Fruit fly (Drosophila melanogaster): ENCODE measurements around the gene Prp16.

The Prp16 gene

dm6 chrX:14237873-14238394, 36.8 kb downstream of the Prp16 start, which contains the start of the genes Fbxl4 and Dus2:
Gene Fbxl4, minus strand, starts transcription at chrX:14237923.
Gene Dus2, plus strand, starts transcription at chrX:14237988.
- TF ChIP-seq CG7045 (GFP tag; optimal IDR thresholded peaks at IDR 0.05) (peak; percentile 81), Clk (GFP tag; optimal IDR thresholded peaks at IDR 0.05) (peak; percentile 63), Hr96 (GFP tag; optimal IDR thresholded peaks at IDR 0.05) (peak; percentile 93), bab1 (GFP tag; optimal IDR thresholded peaks at IDR 0.05) (peak; percentile 92), cnc (optimal IDR thresholded peaks at IDR 0.05) (no peak), CG14711 (tag; optimal IDR thresholded peaks at IDR 0.05) (peak; percentile 84), kay (GFP tag; ENCODE audit: borderline replicate concordance) (no peak), ovo (GFP tag; optimal IDR thresholded peaks at IDR 0.05) (peak; percentile 79), CG1620 (GFP tag; optimal IDR thresholded peaks at IDR 0.05) (peak; percentile 94), pad (GFP tag; optimal IDR thresholded peaks at IDR 0.05) (peak; percentile 83), CG11617 (GFP tag; optimal IDR thresholded peaks at IDR 0.05) (peak; percentile 93), CG12768 (GFP tag; optimal IDR thresholded peaks at IDR 0.05) (peak; percentile 79), Crg-1 (GFP tag; optimal IDR thresholded peaks at IDR 0.05) (peak; percentile 81), Mnt (GFP tag; optimal IDR thresholded peaks at IDR 0.05) (peak; percentile 88), toe (GFP tag; optimal IDR thresholded peaks at IDR 0.05) (peak; percentile 91), cic (GFP tag; optimal IDR thresholded peaks at IDR 0.05) (no peak), CG7101 (tag; optimal IDR thresholded peaks at IDR 0.05) (peak; percentile 87), CG33017 (tag; optimal IDR thresholded peaks at IDR 0.05) (peak; percentile 61), tj (GFP tag; optimal IDR thresholded peaks at IDR 0.05) (peak; percentile 81), CG5204 (GFP tag; optimal IDR thresholded peaks at IDR 0.05) (no peak)

- no peak for TF ChIP-seq CG7101 (tag; optimal IDR thresholded peaks at IDR 0.05)
- no peak for TF ChIP-seq CG1620 (GFP tag; optimal IDR thresholded peaks at IDR 0.05)
- no peak for TF ChIP-seq Crg-1 (GFP tag; optimal IDR thresholded peaks at IDR 0.05)
- no peak for TF ChIP-seq toe (GFP tag; optimal IDR thresholded peaks at IDR 0.05)
Measured at dm6 chrX:14242479-14242878, 41.3 kb downstream of the Prp16 start, which contains the start of gene mRNA-cap. Gene mRNA-cap, minus strand, starts transcription at chrX:14242822.

dm6 chrX:14242941-14243736, 42.0 kb downstream of the Prp16 start, which contains the start of gene CG32599:
Gene CG32599, plus strand, starts transcription at chrX:14243686.
- TF ChIP-seq CG7101 (tag; optimal IDR thresholded peaks at IDR 0.05) (peak; percentile 21), CG7045 (GFP tag; optimal IDR thresholded peaks at IDR 0.05) (no peak), cnc (optimal IDR thresholded peaks at IDR 0.05) (no peak), CG14711 (tag; optimal IDR thresholded peaks at IDR 0.05) (peak; percentile 44), pad (GFP tag; optimal IDR thresholded peaks at IDR 0.05) (no peak), tj (GFP tag; optimal IDR thresholded peaks at IDR 0.05) (no peak), CG12768 (GFP tag; optimal IDR thresholded peaks at IDR 0.05) (no peak), CG5204 (GFP tag; optimal IDR thresholded peaks at IDR 0.05) (no peak)

dm6 chrX:14247035-14247786, 46.0 kb downstream of the Prp16 start, which contains the start of gene mud:
Gene mud, plus strand, starts transcription at chrX:14247732.
- TF ChIP-seq CG7101 (tag; optimal IDR thresholded peaks at IDR 0.05) (no peak), Clk (GFP tag; optimal IDR thresholded peaks at IDR 0.05) (no peak), CG12768 (GFP tag; optimal IDR thresholded peaks at IDR 0.05) (no peak), CG33017 (tag; optimal IDR thresholded peaks at IDR 0.05) (no peak), kay (GFP tag; ENCODE audit: borderline replicate concordance) (peak; percentile 10), tj (GFP tag; optimal IDR thresholded peaks at IDR 0.05) (no peak)

- TF ChIP-seq CG5204 (GFP tag; optimal IDR thresholded peaks at IDR 0.05) (no peak), Clk (GFP tag; optimal IDR thresholded peaks at IDR 0.05) (no peak), CG12768 (GFP tag; optimal IDR thresholded peaks at IDR 0.05) (no peak), toe (GFP tag; optimal IDR thresholded peaks at IDR 0.05) (no peak), CG11617 (GFP tag; optimal IDR thresholded peaks at IDR 0.05) (no peak)
Measured at dm6 chrX:14260863-14261262, 59.7 kb downstream of the Prp16 start, which contains the start of the genes CG46317 and Tat. Gene CG46317, plus strand, starts transcription at chrX:14261223. Gene Tat, plus strand, starts transcription at chrX:14261223.

- TF ChIP-seq CG7045 (GFP tag; optimal IDR thresholded peaks at IDR 0.05) (no peak), cic (GFP tag; optimal IDR thresholded peaks at IDR 0.05) (no peak), CG7101 (tag; optimal IDR thresholded peaks at IDR 0.05) (no peak), Clk (GFP tag; optimal IDR thresholded peaks at IDR 0.05) (no peak), CG11617 (GFP tag; optimal IDR thresholded peaks at IDR 0.05) (no peak), ovo (GFP tag; optimal IDR thresholded peaks at IDR 0.05) (no peak), Crg-1 (GFP tag; optimal IDR thresholded peaks at IDR 0.05) (no peak), Mnt (GFP tag; optimal IDR thresholded peaks at IDR 0.05) (no peak)
Measured at dm6 chrX:14265149-14265548, 64.0 kb downstream of the Prp16 start.

Data from whole organism, adult.